Worm (Caenorhabditis elegans) whole organism, L3 larva: ENCODE data around the gene C04F6.7.

ENCODE experiments used
- R02D3.7 ChIP-seq: fragments of 150-350 bp; optimal IDR thresholded peaks from 2 replicates; lab custom pipeline; 2014; ENCODE audit warnings: missing biosample characterization, missing genetic modification characterization
- ama-1 ChIP-seq: fragments of 150-350 bp; optimal IDR thresholded peaks from 2 replicates; lab custom pipeline; 2018
- ceh-9 ChIP-seq: sonication (generic microtip); optimal IDR thresholded peaks from 2 replicates; lab custom pipeline; 2018; ENCODE audit warnings: missing biosample characterization, missing genetic modification characterization
- egl-5 ChIP-seq: fragments of 150-350 bp; optimal IDR thresholded peaks from 2 replicates; lab custom pipeline; 2017; ENCODE audit warnings: missing biosample characterization, missing genetic modification reagents, missing genetic modification characterization, inconsistent platforms
- lin-15B ChIP-seq: fragments of 150-350 bp; optimal IDR thresholded peaks from 2 replicates; lab custom pipeline; 2014; ENCODE audit warnings: missing biosample characterization, missing genetic modification characterization
- lin-39 ChIP-seq: fragments of 150-350 bp; optimal IDR thresholded peaks from 2 replicates; lab custom pipeline; 2018; ENCODE audit warnings: missing biosample characterization, missing genetic modification reagents, missing genetic modification characterization
- nhr-12 ChIP-seq: fragments of 150-350 bp; optimal IDR thresholded peaks from 2 replicates; lab custom pipeline; 2014; ENCODE audit warnings: missing biosample characterization, missing genetic modification characterization
- nhr-28 ChIP-seq: fragments of 150-350 bp; optimal IDR thresholded peaks from 2 replicates; lab custom pipeline; 2014; ENCODE audit warnings: missing biosample characterization, missing genetic modification characterization
- nhr-77 ChIP-seq: fragments of 150-350 bp; optimal IDR thresholded peaks from 2 replicates; lab custom pipeline; 2014; ENCODE audit warnings: missing biosample characterization, missing genetic modification characterization
- pha-4 ChIP-seq: fragments of 150-350 bp; optimal IDR thresholded peaks from 2 replicates; lab custom pipeline; 2014; ENCODE audit warnings: missing biosample characterization, missing genetic modification reagents, missing genetic modification characterization
- pqm-1 ChIP-seq: fragments of 150-350 bp; optimal IDR thresholded peaks from 2 replicates; lab custom pipeline; 2017; ENCODE audit warnings: missing biosample characterization, missing genetic modification characterization, inconsistent platforms
- skn-1 ChIP-seq: fragments of 150-350 bp; optimal IDR thresholded peaks from 2 replicates; lab custom pipeline; 2014; ENCODE audit warnings: missing biosample characterization, missing genetic modification characterization
- zag-1 ChIP-seq: fragments of 150-350 bp; optimal IDR thresholded peaks from 2 replicates; lab custom pipeline; 2014; ENCODE audit warnings: missing biosample characterization, missing genetic modification characterization

ce11 chrX:3439823-3440222 is 20.8 kb upstream of the C04F6.7 start:
- no peak for TF ChIP-seq nhr-77 (tag; lab: Kevin White, UChicago)
- no peak for TF ChIP-seq zag-1 (tag; lab: Kevin White, UChicago)
- no peak for TF ChIP-seq pha-4
- no peak for TF ChIP-seq nhr-28 (tag; lab: Kevin White, UChicago)
- no peak for TF ChIP-seq ama-1 (lab: Kevin White, UChicago)
- no peak for TF ChIP-seq ceh-9 (tag; lab: Kevin White, UChicago)
- no peak for TF ChIP-seq R02D3.7 (tag; lab: Kevin White, UChicago)
- TF ChIP-seq lin-15B: no peak
- TF ChIP-seq lin-39 (tag; lab: Kevin White, UChicago): no peak
- TF ChIP-seq egl-5 (tag; lab: Kevin White, UChicago): no peak
- TF ChIP-seq nhr-12 (tag; lab: Kevin White, UChicago): no peak
- TF ChIP-seq skn-1: no peak
- no peak for TF ChIP-seq pqm-1 (tag; lab: Kevin White, UChicago)
